Worm (Caenorhabditis elegans) whole organism, late embryonic: ENCODE measurements around the gene nlp-46.

ENCODE experiments used
- C38D4.7 ChIP-seq: fragments of 200-800 bp; sonication (Bioruptor generic); optimal IDR thresholded peaks from 2 replicates; lab custom pipeline; 2018; ENCODE audit warnings: mild to moderate bottlenecking, missing genetic modification characterization, moderate library complexity, missing compliant biosample characterization
- K02D7.2 ChIP-seq: sonication (generic microtip); optimal IDR thresholded peaks from 2 replicates; lab custom pipeline; 2017; ENCODE audit warnings: mild to moderate bottlenecking, missing genetic modification characterization, missing compliant biosample characterization
- Y22D7AL.16 ChIP-seq: sonication (generic microtip); optimal IDR thresholded peaks from 2 replicates; lab custom pipeline; 2016; ENCODE audit warnings: missing genetic modification characterization, missing compliant biosample characterization
- ceh-24 ChIP-seq: sonication (generic microtip); optimal IDR thresholded peaks from 2 replicates; lab custom pipeline; 2016; ENCODE audit warnings: mild to moderate bottlenecking, missing genetic modification characterization, missing compliant biosample characterization
- ceh-30 ChIP-seq: fragments of 150-350 bp; optimal IDR thresholded peaks from 2 replicates; lab custom pipeline; 2014; ENCODE audit warnings: missing biosample characterization, missing genetic modification characterization
- ceh-31 ChIP-seq: sonication (generic microtip); optimal IDR thresholded peaks from 2 replicates; lab custom pipeline; 2016; ENCODE audit warnings: missing genetic modification characterization, missing compliant biosample characterization
- dmd-4 ChIP-seq: sonication (generic microtip); optimal IDR thresholded peaks from 2 replicates; lab custom pipeline; 2016; ENCODE audit warnings: borderline replicate concordance, missing genetic modification characterization, missing compliant biosample characterization
- ets-4 ChIP-seq: sonication (generic microtip); optimal IDR thresholded peaks from 2 replicates; lab custom pipeline; 2016; ENCODE audit warnings: missing genetic modification characterization, missing compliant biosample characterization
- fkh-10 ChIP-seq: fragments of 150-350 bp; optimal IDR thresholded peaks from 2 replicates; lab custom pipeline; 2014; ENCODE audit warnings: missing biosample characterization, missing genetic modification reagents, missing genetic modification characterization
- fkh-6 ChIP-seq: sonication (generic microtip); optimal IDR thresholded peaks from 2 replicates; lab custom pipeline; 2016; ENCODE audit warnings: missing genetic modification characterization, missing compliant biosample characterization
- gmeb-2 ChIP-seq: sonication (generic microtip); optimal IDR thresholded peaks from 2 replicates; lab custom pipeline; 2016; ENCODE audit warnings: missing genetic modification characterization, inconsistent platforms, missing compliant biosample characterization
- hlh-15 ChIP-seq: sonication (generic microtip); optimal IDR thresholded peaks from 2 replicates; lab custom pipeline; 2016; ENCODE audit warnings: missing genetic modification characterization, missing compliant biosample characterization
- hlh-30 ChIP-seq: sonication (generic microtip); optimal IDR thresholded peaks from 2 replicates; lab custom pipeline; 2017; ENCODE audit warnings: antibody characterized with exemption, missing genetic modification characterization, missing compliant biosample characterization; ENCODE audit not compliant: insufficient read depth
- hlh-6 ChIP-seq: sonication (generic microtip); optimal IDR thresholded peaks from 2 replicates; lab custom pipeline; 2016; ENCODE audit warnings: missing genotype, missing genetic modification characterization, missing compliant biosample characterization
- hlh-8 ChIP-seq: sonication (generic microtip); optimal IDR thresholded peaks from 2 replicates; lab custom pipeline; 2016; ENCODE audit warnings: missing genotype, missing genetic modification characterization, missing compliant biosample characterization
- lim-6 ChIP-seq: sonication (generic microtip); optimal IDR thresholded peaks from 2 replicates; lab custom pipeline; 2016; ENCODE audit warnings: missing genetic modification characterization, missing compliant biosample characterization
- nhr-11 ChIP-seq: fragments of 150-350 bp; optimal IDR thresholded peaks from 2 replicates; lab custom pipeline; 2014; ENCODE audit warnings: missing biosample characterization, missing genetic modification characterization
- pax-1 ChIP-seq: fragments of 150-350 bp; optimal IDR thresholded peaks from 2 replicates; lab custom pipeline; 2014; ENCODE audit warnings: missing biosample characterization, missing genetic modification characterization
- pros-1 ChIP-seq: fragments of 150-350 bp; optimal IDR thresholded peaks from 2 replicates; lab custom pipeline; 2014; ENCODE audit warnings: missing biosample characterization, missing genetic modification reagents, missing genetic modification characterization
- ref-2 ChIP-seq: sonication (generic microtip); optimal IDR thresholded peaks from 2 replicates; lab custom pipeline; 2016; ENCODE audit warnings: missing genetic modification characterization, missing compliant biosample characterization
- rnt-1 ChIP-seq: sonication (generic microtip); optimal IDR thresholded peaks from 2 replicates; lab custom pipeline; 2016; ENCODE audit warnings: missing genetic modification characterization, missing compliant biosample characterization
- sdc-2 ChIP-seq: sonication (generic microtip); optimal IDR thresholded peaks from 2 replicates; lab custom pipeline; 2016; ENCODE audit warnings: missing genotype, missing genetic modification characterization, missing compliant biosample characterization
- sox-2 ChIP-seq: fragments of 200-800 bp; sonication (Bioruptor generic); IDR thresholded peaks from 2 replicates; pipeline ENCODE4 v1.3.6; 2022; ENCODE audit warnings: missing genetic modification reagents, missing genetic modification characterization, missing compliant biosample characterization
- tbx-2 ChIP-seq: sonication (generic microtip); optimal IDR thresholded peaks from 2 replicates; lab custom pipeline; 2016; ENCODE audit warnings: missing genetic modification characterization, missing compliant biosample characterization
- unc-3 ChIP-seq, 2 experiments: fragments of 200-800 bp in 1 of 2; sonication (Bioruptor generic) in 1 of 2; sonication (generic microtip) in 1 of 2; conservative IDR thresholded peaks in 1 of 2; optimal IDR thresholded peaks in 1 of 2; 2 replicates each; pipeline versions ENCODE4 v1.3.6 to Lab custom; 2016 to 2022; ENCODE audit warnings: missing compliant biosample characterization in 2 of 2, missing genetic modification characterization in 2 of 2, missing genetic modification reagents in 1 of 2
- unc-42 ChIP-seq: sonication (generic microtip); optimal IDR thresholded peaks from 2 replicates; lab custom pipeline; 2016; ENCODE audit warnings: missing genotype, missing genetic modification characterization, missing compliant biosample characterization
- unc-55 ChIP-seq: sonication (generic microtip); optimal IDR thresholded peaks from 2 replicates; lab custom pipeline; 2017; ENCODE audit warnings: missing biosample characterization, missing genetic modification reagents, missing genetic modification characterization
- unc-86 ChIP-seq: sonication (generic microtip); optimal IDR thresholded peaks from 2 replicates; lab custom pipeline; 2016; ENCODE audit warnings: missing genetic modification characterization, missing compliant biosample characterization
- ztf-16 ChIP-seq: sonication (generic microtip); optimal IDR thresholded peaks from 2 replicates; lab custom pipeline; 2017; ENCODE audit warnings: missing genetic modification characterization, missing compliant biosample characterization

Gene nlp-46

DNA sequence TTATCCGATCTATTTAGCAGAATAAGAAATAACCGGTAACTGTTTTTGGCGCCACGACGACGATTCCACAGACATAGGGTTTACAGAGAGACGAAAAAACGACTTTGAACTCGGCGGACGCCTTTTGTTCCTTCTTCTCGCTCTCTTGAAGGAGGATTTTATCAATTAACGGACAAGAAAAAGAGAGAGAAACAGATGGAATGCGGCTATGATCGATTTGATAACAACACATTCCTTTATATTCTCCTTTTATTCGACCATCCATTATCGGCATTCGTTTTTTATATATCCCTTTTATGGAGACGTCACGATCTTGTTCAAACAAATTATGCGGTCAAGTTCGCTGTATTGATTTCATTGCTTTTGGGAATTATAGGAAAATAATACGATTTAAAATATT is 42.7 kb upstream of the nlp-46 start:
- TF ChIP-seq dmd-4: no peak
- TF ChIP-seq unc-42 (tag; lab: Kevin White, UChicago): no peak
- no peak for TF ChIP-seq unc-55 (GFP tag; lab: Kevin White, UChicago)
- TF ChIP-seq tbx-2 (tag; lab: Kevin White, UChicago): no peak
- no peak for TF ChIP-seq hlh-6
- no peak for TF ChIP-seq K02D7.2 (tag; lab: Kevin White, UChicago)
- no peak for TF ChIP-seq hlh-8 (tag; lab: Kevin White, UChicago)
- TF ChIP-seq ref-2: no peak
- TF ChIP-seq ztf-16 (tag; lab: Kevin White, UChicago): no peak
- TF ChIP-seq unc-86 (tag; lab: Kevin White, UChicago): no peak
- TF ChIP-seq pax-1 (tag; lab: Kevin White, UChicago): no peak
- no peak for TF ChIP-seq rnt-1 (tag; lab: Kevin White, UChicago)

DNA sequence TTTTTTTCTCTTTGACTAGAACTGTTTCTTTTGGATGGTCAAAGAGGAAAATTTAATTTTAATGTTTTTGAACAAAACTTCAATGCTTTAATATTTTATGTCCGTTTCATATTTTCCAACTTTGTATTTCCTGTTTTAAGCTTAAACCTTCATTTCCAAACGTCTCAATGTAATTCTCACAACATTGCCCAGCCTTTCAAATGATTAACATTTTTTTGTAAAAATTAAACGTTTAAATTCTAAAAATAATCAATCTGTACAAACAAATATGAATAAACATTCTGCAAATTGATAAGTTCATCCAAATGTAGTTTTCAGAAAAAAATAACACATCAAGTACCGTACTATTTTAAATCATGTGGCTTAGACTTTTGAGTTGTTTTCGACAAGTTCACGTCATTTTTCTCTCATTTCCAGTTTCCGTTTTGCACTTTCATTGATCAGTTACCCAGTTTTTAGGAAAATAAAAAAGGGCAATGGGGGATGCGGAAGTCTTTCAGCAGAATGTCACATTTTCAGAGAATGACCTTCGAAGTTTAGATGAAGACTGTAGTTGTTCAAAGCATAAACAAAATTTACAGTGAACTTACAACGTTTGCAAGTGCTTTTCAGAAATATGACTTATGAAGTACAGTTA is 36.7 kb upstream of the nlp-46 start:
- TF ChIP-seq lim-6 (tag; lab: Kevin White, UChicago) (no peak), ceh-30 (tag; lab: Kevin White, UChicago) (no peak), dmd-4 (no peak), hlh-30 (tag; lab: Kevin White, UChicago) (no peak), unc-55 (GFP tag; lab: Kevin White, UChicago) (no peak), ets-4 (no peak), Y22D7AL.16 (tag; lab: Kevin White, UChicago) (no peak), ceh-31 (tag; lab: Kevin White, UChicago) (no peak), pros-1 (tag; lab: Kevin White, UChicago) (no peak), gmeb-2 (no peak), C38D4.7 (no peak), ceh-24 (no peak), K02D7.2 (tag; lab: Kevin White, UChicago) (no peak), unc-42 (tag; lab: Kevin White, UChicago) (no peak), unc-3 (GFP tag; conservative IDR thresholded peaks at IDR 0.05; lab: Robert Waterston, UW) (no peak), unc-3 (tag; optimal IDR thresholded peaks at IDR 0.05; lab: Kevin White, UChicago) (no peak), pax-1 (tag; lab: Kevin White, UChicago) (no peak), nhr-11 (no peak), hlh-15 (tag; lab: Kevin White, UChicago) (no peak), hlh-8 (tag; lab: Kevin White, UChicago) (no peak)

DNA sequence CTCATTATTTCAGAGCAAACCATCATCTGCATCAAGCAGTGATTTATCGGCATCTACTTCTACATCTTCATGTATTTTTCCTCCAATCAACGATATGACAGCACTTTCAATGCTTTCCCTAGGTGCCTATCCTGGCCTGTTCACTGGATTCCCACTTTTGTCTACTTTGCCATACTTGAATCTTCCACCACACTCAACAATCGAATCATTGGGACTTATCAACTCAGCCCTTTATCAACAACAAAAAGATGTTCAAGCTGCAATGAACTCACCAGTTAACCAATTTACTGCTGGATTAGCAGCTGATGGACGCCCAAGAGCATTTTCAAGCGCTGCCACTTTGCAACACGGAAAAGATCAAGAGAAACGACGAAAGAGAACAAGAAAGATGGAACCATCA is 35.1 kb upstream of the nlp-46 start:
- no peak for TF ChIP-seq fkh-6

DNA sequence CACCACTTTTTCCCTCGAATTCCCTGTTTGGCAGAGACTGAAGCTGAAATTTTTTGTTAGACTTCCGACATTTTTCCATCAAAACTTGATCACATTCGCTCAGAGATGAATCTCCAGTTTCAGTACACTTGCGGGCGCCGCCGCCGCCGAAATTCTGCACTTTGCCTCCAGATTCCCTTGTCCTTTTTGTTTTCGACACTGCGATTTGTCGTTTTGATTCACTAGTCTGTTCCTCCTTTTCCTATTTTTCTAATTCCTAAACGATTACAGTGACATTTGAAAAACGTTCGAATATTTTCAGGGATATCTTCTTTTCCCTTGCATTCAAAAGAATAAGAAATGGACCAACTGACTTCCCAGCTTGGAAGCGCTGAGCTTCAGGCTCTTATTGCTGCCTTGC is 34.7 kb upstream of the nlp-46 start, which contains the start of gene F45D3.2:
Gene F45D3.2, plus strand, starts transcription at position 301 of the 400 bp plus-strand sequence.
- no peak for TF ChIP-seq ets-4
- TF ChIP-seq, all 69 proteins: peak for 0

DNA sequence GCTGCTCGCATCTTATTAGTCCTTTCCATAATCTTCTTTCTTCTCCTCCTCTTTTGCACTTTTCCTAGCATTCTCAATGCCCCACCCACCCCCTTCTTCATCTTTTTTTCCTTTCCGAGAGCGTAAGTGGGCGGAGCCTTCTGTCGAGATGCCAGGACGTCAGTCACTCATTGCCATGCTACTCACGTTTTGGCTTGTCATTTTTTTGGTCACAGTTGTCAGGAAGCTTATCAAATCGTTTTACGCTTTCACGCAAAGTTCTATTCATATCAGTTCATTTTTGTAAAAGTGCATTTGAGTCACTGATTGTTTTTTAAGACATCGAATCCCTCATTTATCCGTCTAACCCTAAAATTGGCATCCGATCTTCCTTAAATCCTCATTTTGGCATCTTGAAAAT is 33.9 kb upstream of the nlp-46 start:
- TF ChIP-seq sdc-2 (tag; lab: Kevin White, UChicago) (no peak), lim-6 (tag; lab: Kevin White, UChicago) (no peak), rnt-1 (tag; lab: Kevin White, UChicago) (no peak), sox-2 (no peak), fkh-10 (GFP tag; lab: Kevin White, UChicago) (no peak)

DNA sequence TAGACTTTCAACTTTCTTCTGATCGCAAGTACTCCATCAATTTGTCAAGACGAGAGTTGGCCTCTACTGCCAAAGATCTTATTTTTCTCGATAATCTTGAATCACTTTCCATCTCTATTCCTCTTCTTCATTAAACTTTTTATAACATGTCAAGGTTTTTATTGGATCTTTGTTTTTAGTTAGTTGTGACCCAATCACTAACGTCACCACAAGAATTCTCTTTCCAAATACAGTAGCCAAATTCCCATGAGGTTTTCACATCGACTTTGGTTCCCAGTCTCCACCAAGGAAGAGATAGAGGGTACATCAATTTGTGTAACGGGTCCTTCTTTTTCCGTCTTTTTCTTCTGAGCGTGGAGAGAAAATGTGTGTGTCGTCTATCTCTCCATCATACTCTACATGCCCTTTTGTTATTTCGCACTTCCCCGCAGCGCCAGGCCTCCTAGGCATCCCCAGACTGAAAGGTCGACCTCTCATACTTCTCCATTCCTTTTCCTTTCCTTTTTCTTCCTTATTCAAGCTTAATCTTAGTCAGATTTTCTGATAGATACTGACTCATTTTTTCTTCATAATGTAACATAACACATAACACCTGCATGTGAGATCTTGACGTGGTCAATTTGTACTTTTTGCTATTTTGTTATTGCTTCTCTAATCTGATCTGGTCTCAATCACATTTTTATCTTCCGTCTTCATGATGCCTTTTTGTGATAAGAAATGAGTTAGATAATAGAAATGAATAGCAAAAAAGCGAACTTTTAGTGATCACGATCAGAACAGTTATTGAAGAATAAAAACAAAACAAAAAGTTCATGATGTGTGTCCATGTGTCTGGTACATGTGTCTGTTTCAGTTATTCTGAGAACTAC is 33.1 kb upstream of the nlp-46 start:
- TF ChIP-seq nhr-11 (no peak), ref-2 (peak; percentile 36)
